Fruit fly (Drosophila melanogaster) whole organism, prepupa: ENCODE data around the gene mAChR-C.

Experiments used
- CG10631 ChIP-seq: fragments of 200-800 bp; sonication (Bioruptor generic); optimal IDR thresholded peaks from 2 replicates; lab custom pipeline; 2016; ENCODE audit warnings: missing biosample characterization, missing genetic modification characterization
- CG10669 ChIP-seq: fragments of 200-800 bp; sonication (Bioruptor generic); optimal IDR thresholded peaks from 3 replicates; lab custom pipeline; 2018; ENCODE audit warnings: missing biosample characterization, mild to moderate bottlenecking, missing genetic modification characterization, moderate library complexity
- CG11762 ChIP-seq: fragments of 200-800 bp; sonication (Bioruptor generic); optimal IDR thresholded peaks from 3 replicates; lab custom pipeline; 2016; ENCODE audit warnings: missing biosample characterization, missing genetic modification characterization; ENCODE audit not compliant: insufficient read depth
- CG15336 ChIP-seq: fragments of 200-800 bp; sonication (Bioruptor generic); IDR thresholded peaks from 2 replicates; pipeline ENCODE4 v1.3.6; 2022; ENCODE audit warnings: missing biosample characterization, missing genetic modification characterization
- CG1621 ChIP-seq: fragments of 200-800 bp; sonication (Bioruptor generic); optimal IDR thresholded peaks from 3 replicates; lab custom pipeline; 2018; ENCODE audit warnings: missing biosample characterization, mild to moderate bottlenecking, missing genetic modification characterization
- CG16779 ChIP-seq: fragments of 200-800 bp; sonication (Bioruptor generic); optimal IDR thresholded peaks from 3 replicates; lab custom pipeline; 2017; ENCODE audit warnings: missing biosample characterization, mild to moderate bottlenecking, missing genetic modification characterization
- CG3032 ChIP-seq: fragments of 200-800 bp; optimal IDR thresholded peaks from 2 replicates; lab custom pipeline; 2019; ENCODE audit warnings: missing biosample characterization, mild to moderate bottlenecking, missing genetic modification characterization, moderate library complexity
- CG32006 ChIP-seq: fragments of 200-800 bp; sonication (Bioruptor generic); optimal IDR thresholded peaks from 3 replicates; lab custom pipeline; 2017; ENCODE audit warnings: missing biosample characterization, mild to moderate bottlenecking, missing genetic modification characterization
- CG34406 ChIP-seq: fragments of 200-800 bp; sonication (Bioruptor generic); optimal IDR thresholded peaks from 3 replicates; lab custom pipeline; 2016; ENCODE audit warnings: missing biosample characterization, missing genetic modification characterization
- CG4318 ChIP-seq: fragments of 200-800 bp; sonication (Bioruptor generic); optimal IDR thresholded peaks from 3 replicates; lab custom pipeline; 2017; ENCODE audit warnings: missing biosample characterization, mild to moderate bottlenecking, missing genetic modification characterization
- CG6276 ChIP-seq: fragments of 200-800 bp; sonication (Bioruptor generic); optimal IDR thresholded peaks from 2 replicates; lab custom pipeline; 2017; ENCODE audit warnings: missing biosample characterization, mild to moderate bottlenecking, missing genetic modification characterization
- CG6854 ChIP-seq: fragments of 200-800 bp; sonication (Bioruptor generic); optimal IDR thresholded peaks from 2 replicates; lab custom pipeline; 2017; ENCODE audit warnings: missing biosample characterization, mild to moderate bottlenecking, missing genetic modification characterization
- CG7368 ChIP-seq: fragments of 200-800 bp; sonication (Bioruptor generic); optimal IDR thresholded peaks from 3 replicates; lab custom pipeline; 2016; ENCODE audit warnings: missing biosample characterization, missing genetic modification characterization
- CG8119 ChIP-seq: fragments of 200-800 bp; sonication (Bioruptor generic); IDR thresholded peaks from 3 replicates; pipeline ENCODE4 v1.3.6; 2022; ENCODE audit warnings: missing biosample characterization, missing genetic modification characterization
- CG8632 ChIP-seq: fragments of 200-800 bp; sonication (Bioruptor generic); optimal IDR thresholded peaks from 3 replicates; lab custom pipeline; 2016; ENCODE audit warnings: missing biosample characterization, missing genetic modification characterization
- Eip93F ChIP-seq: fragments of 200-800 bp; sonication (Bioruptor generic); optimal IDR thresholded peaks from 2 replicates; lab custom pipeline; 2016; ENCODE audit warnings: missing biosample characterization, mild to moderate bottlenecking, missing genetic modification characterization
- Ets21C ChIP-seq: fragments of 200-800 bp; sonication (Bioruptor generic); optimal IDR thresholded peaks from 3 replicates; lab custom pipeline; 2016; ENCODE audit warnings: missing biosample characterization, missing genetic modification characterization
- Ets96B ChIP-seq: fragments of 200-800 bp; optimal IDR thresholded peaks from 2 replicates; lab custom pipeline; 2019; ENCODE audit warnings: missing biosample characterization, mild to moderate bottlenecking, missing genetic modification characterization, moderate library complexity
- Gug ChIP-seq: fragments of 200-800 bp; sonication (Bioruptor generic); IDR thresholded peaks from 2 replicates; pipeline ENCODE4 v1.3.6; 2022; ENCODE audit warnings: missing biosample characterization, missing genetic modification characterization
- Hr39 ChIP-seq: fragments of 200-800 bp; sonication (Bioruptor generic); optimal IDR thresholded peaks from 2 replicates; lab custom pipeline; 2016; ENCODE audit warnings: missing biosample characterization, missing genetic modification characterization
- Lpt ChIP-seq: fragments of 200-800 bp; sonication (Bioruptor generic); optimal IDR thresholded peaks from 3 replicates; lab custom pipeline; 2016; ENCODE audit warnings: missing biosample characterization, missing genetic modification characterization
- Met ChIP-seq: fragments of 200-800 bp; sonication (Bioruptor generic); optimal IDR thresholded peaks from 3 replicates; lab custom pipeline; 2016; ENCODE audit warnings: missing biosample characterization, missing genetic modification characterization
- Sox14 ChIP-seq: fragments of 200-800 bp; sonication (Bioruptor generic); optimal IDR thresholded peaks from 3 replicates; lab custom pipeline; 2016; ENCODE audit warnings: missing biosample characterization, missing genetic modification characterization
- Sox15 ChIP-seq: fragments of 200-800 bp; sonication (Bioruptor generic); optimal IDR thresholded peaks from 3 replicates; lab custom pipeline; 2016; ENCODE audit warnings: missing biosample characterization, missing genetic modification characterization
- dac ChIP-seq: fragments of 200-800 bp; sonication (Bioruptor generic); optimal IDR thresholded peaks from 2 replicates; lab custom pipeline; 2017; ENCODE audit warnings: missing biosample characterization, mild to moderate bottlenecking, missing genetic modification characterization
- dsx ChIP-seq: fragments of 200-800 bp; optimal IDR thresholded peaks from 3 replicates; lab custom pipeline; 2019; ENCODE audit warnings: missing biosample characterization, mild to moderate bottlenecking, missing genetic modification characterization, moderate library complexity; ENCODE audit not compliant: poor library complexity, severe bottlenecking
- eg ChIP-seq: fragments of 200-800 bp; sonication (Bioruptor generic); IDR thresholded peaks from 3 replicates; pipeline ENCODE4 v1.3.6; 2022; ENCODE audit warnings: missing biosample characterization, missing genetic modification characterization
- esn ChIP-seq: fragments of 200-800 bp; sonication (Bioruptor generic); optimal IDR thresholded peaks from 2 replicates; lab custom pipeline; 2016; ENCODE audit warnings: missing biosample characterization, mild to moderate bottlenecking, missing genetic modification characterization, moderate library complexity
- fd59A ChIP-seq: fragments of 200-800 bp; sonication (Bioruptor generic); optimal IDR thresholded peaks from 2 replicates; lab custom pipeline; 2017; ENCODE audit warnings: missing biosample characterization, mild to moderate bottlenecking, missing genetic modification characterization, missing genetic modification reagents
- fd85E ChIP-seq: fragments of 200-800 bp; sonication (Bioruptor generic); optimal IDR thresholded peaks from 3 replicates; lab custom pipeline; 2016; ENCODE audit warnings: missing biosample characterization, missing genetic modification characterization
- fkh ChIP-seq: fragments of 200-800 bp; sonication (Bioruptor generic); optimal IDR thresholded peaks from 3 replicates; lab custom pipeline; 2017; ENCODE audit warnings: missing biosample characterization, mild to moderate bottlenecking, missing genetic modification characterization, moderate library complexity
- salr ChIP-seq, 2 experiments: fragments of 200-800 bp; sonication (Bioruptor generic); optimal IDR thresholded peaks; 3 replicates each; lab custom pipeline; 2016 to 2018; ENCODE audit warnings: missing biosample characterization in 2 of 2, missing genetic modification characterization in 2 of 2, mild to moderate bottlenecking in 1 of 2
- ss ChIP-seq, 2 experiments: fragments of 200-800 bp; sonication (Bioruptor generic); optimal IDR thresholded peaks; 2 replicates in 1 of 2; 3 replicates in 1 of 2; lab custom pipeline; 2017 to 2018; ENCODE audit warnings: mild to moderate bottlenecking in 2 of 2, missing biosample characterization in 2 of 2, missing genetic modification characterization in 2 of 2, moderate library complexity in 1 of 2
- vri ChIP-seq: fragments of 200-800 bp; sonication (Bioruptor generic); optimal IDR thresholded peaks from 3 replicates; lab custom pipeline; 2016; ENCODE audit warnings: missing biosample characterization, mild to moderate bottlenecking, missing genetic modification characterization

Gene mAChR-C

DNA sequence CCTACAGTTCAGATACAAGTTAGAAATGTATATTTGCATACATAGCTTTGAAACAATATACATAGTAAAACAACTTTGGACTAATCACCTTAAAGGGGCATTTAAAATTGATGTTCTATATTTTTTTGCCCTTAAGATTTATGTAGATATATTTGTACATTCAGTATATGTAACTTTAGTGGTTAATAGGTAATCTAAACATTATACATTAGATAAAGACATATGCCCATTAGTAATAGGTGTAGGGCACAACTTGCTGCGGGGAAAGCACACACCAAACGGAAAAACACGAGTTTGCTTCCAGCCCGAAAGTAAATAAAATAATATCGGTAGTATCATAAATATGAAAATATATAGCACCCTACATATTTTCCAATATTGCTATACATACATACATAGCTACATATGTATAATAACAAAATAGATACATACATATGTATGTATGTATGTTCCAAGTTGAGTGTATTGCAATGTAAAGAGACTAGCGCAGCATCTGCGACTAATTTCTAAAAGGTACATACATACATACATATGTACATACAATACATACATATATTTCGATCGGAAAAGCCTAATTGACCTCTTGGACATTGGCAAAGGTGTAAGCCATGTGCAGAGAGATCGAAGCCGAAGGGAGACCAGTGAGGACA lies 30.9 kb upstream of the mAChR-C start, which contains the start of gene CG43736 (continued):
- TF ChIP-seq esn (GFP tag; lab: Kevin White, UChicago) (peak; percentile 96), CG11762 (GFP tag; lab: Kevin White, UChicago) (peak; percentile 90), CG4318 (GFP tag; lab: Kevin White, UChicago) (peak; percentile 96), CG16779 (tag; lab: Kevin White, UChicago) (peak; percentile 89), Ets21C (GFP tag; lab: Kevin White, UChicago) (peak; percentile 91), CG15336 (GFP tag; lab: Robert Waterston, UW) (peak; percentile 96), CG32006 (GFP tag; lab: Kevin White, UChicago) (peak; percentile 98), fkh (GFP tag; lab: Kevin White, UChicago) (peak; percentile 73), CG34406 (GFP tag; lab: Kevin White, UChicago) (peak; percentile 90), dac (GFP tag; lab: Kevin White, UChicago) (peak; percentile 91), fd85E (GFP tag; lab: Kevin White, UChicago) (peak; percentile 76), CG8119 (GFP tag; lab: Robert Waterston, UW) (peak; percentile 95), Sox15 (GFP tag; lab: Kevin White, UChicago) (peak; percentile 86), Gug (peak; percentile 93), vri (GFP tag; lab: Kevin White, UChicago) (peak; percentile 78), Hr39 (GFP tag; lab: Kevin White, UChicago) (peak; percentile 92), salr (GFP tag; optimal IDR thresholded peaks at IDR 0.05; lab: Kevin White, UChicago) (peak; percentile 86 to 98), fd59A (GFP tag; lab: Kevin White, UChicago) (peak; percentile 93), ss (GFP tag; optimal IDR thresholded peaks at IDR 0.05; lab: Kevin White, UChicago) (peak; percentile 79 to 93), CG6854 (GFP tag; lab: Kevin White, UChicago) (peak; percentile 87), CG10631 (GFP tag; lab: Kevin White, UChicago) (peak; percentile 95), CG6276 (peak; percentile 97)

DNA sequence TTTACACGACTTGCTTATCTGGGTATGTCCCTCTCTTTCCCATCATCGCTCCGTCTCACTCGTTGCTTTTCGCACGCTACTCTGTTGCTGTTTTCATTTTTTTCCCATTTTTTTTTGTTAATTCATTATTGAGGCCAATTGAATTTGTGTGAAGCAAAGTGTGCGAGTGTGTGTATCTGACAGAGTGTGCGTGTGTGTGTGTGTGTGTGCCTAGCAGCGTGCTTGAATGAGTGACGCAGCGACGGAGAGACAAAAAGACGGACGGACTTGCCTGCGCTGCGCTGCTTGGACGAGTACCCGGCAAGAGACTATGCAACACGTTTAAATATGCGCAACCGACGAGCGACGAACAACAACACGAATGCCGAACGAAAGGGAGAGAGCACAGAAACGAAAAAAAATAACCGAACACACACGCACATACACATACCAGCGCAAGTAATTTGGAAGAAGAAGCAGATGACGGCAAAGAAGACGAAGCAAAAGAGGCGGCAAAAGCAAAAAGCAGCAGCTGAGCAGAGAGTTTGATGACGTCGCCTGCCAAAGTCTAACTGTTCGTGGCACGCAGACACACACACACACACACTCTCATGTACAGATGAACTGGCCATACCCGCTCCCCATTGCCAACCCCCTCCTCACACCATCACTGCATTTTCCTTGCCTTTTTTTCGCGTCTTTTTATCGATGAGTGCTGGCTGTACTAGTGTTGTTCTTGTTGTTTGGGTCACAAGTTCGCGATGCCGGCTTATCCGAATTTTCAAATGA lies 30.2 kb upstream of the mAChR-C start:
- peak; percentile 64 for TF ChIP-seq CG1621
- TF ChIP-seq Ets96B = no peak
- TF ChIP-seq CG8632 (GFP tag; lab: Kevin White, UChicago) = no peak
- TF ChIP-seq CG10669 (GFP tag; lab: Kevin White, UChicago) = no peak
- no peak for TF ChIP-seq esn (GFP tag; lab: Kevin White, UChicago)
- TF ChIP-seq ss (GFP tag; optimal IDR thresholded peaks at IDR 0.05; lab: Kevin White, UChicago) = peak in 1 of 2 experiments; percentile 3
- TF ChIP-seq Lpt (GFP tag; lab: Kevin White, UChicago) = no peak
- TF ChIP-seq CG32006 (GFP tag; lab: Kevin White, UChicago) = no peak
- TF ChIP-seq dsx (GFP tag; lab: Kevin White, UChicago) = peak; percentile 69
- peak; percentile 53; the same call in 1 of the 3 replicates for TF ChIP-seq eg (GFP tag; lab: Robert Waterston, UW)
- peak; percentile 6 for TF ChIP-seq Eip93F
- no peak for TF ChIP-seq Sox15 (GFP tag; lab: Kevin White, UChicago)
- TF ChIP-seq Met (GFP tag; lab: Kevin White, UChicago) = no peak
- no peak for TF ChIP-seq CG8119 (GFP tag; lab: Robert Waterston, UW)
- peak; percentile 53 for TF ChIP-seq vri (GFP tag; lab: Kevin White, UChicago)
- TF ChIP-seq Sox14 (GFP tag; lab: Kevin White, UChicago) = no peak
- TF ChIP-seq CG3032 (tag; lab: Kevin White, UChicago) = no peak
- no peak for TF ChIP-seq salr (GFP tag; optimal IDR thresholded peaks at IDR 0.05; lab: Kevin White, UChicago)
- TF ChIP-seq CG4318 (GFP tag; lab: Kevin White, UChicago) = no peak
- TF ChIP-seq CG7368 (GFP tag; lab: Kevin White, UChicago) = no peak
